Worm (Caenorhabditis elegans) whole organism, early embryonic: ENCODE measurements around the gene W09B6.4.

ENCODE experiments used
- B0310.2 ChIP-seq: sonication (generic microtip); optimal IDR thresholded peaks from 2 replicates; lab custom pipeline; 2016; ENCODE audit warnings: mild to moderate bottlenecking, missing genetic modification characterization, missing compliant biosample characterization
- F13C5.2 ChIP-seq: sonication (generic microtip); optimal IDR thresholded peaks from 2 replicates; lab custom pipeline; 2017; ENCODE audit warnings: mild to moderate bottlenecking, missing genetic modification characterization, inconsistent platforms, missing compliant biosample characterization
- aly-1 ChIP-seq: sonication (generic microtip); optimal IDR thresholded peaks from 2 replicates; lab custom pipeline; 2016; ENCODE audit warnings: missing genetic modification characterization, missing compliant biosample characterization
- ama-1 ChIP-seq: fragments of 150-350 bp; optimal IDR thresholded peaks from 2 replicates; lab custom pipeline; 2014
- ceh-13 ChIP-seq: fragments of 200-800 bp; sonication (Bioruptor generic); optimal IDR thresholded peaks from 2 replicates; lab custom pipeline; 2018; ENCODE audit warnings: mild to moderate bottlenecking, missing genetic modification characterization, missing compliant biosample characterization
- ceh-36 ChIP-seq: sonication (generic microtip); optimal IDR thresholded peaks from 2 replicates; lab custom pipeline; 2016; ENCODE audit warnings: missing genetic modification characterization, inconsistent platforms, missing compliant biosample characterization
- ets-7 ChIP-seq: sonication (generic microtip); optimal IDR thresholded peaks from 2 replicates; lab custom pipeline; 2016; ENCODE audit warnings: missing genotype, missing genetic modification characterization, missing compliant biosample characterization
- flt-1 ChIP-seq: fragments of 200-800 bp; sonication (Bioruptor generic); IDR thresholded peaks from 2 replicates; pipeline ENCODE4 v1.3.6; 2022; ENCODE audit warnings: missing genetic modification characterization, missing compliant biosample characterization
- hmbx-1 ChIP-seq: sonication (generic microtip); optimal IDR thresholded peaks from 2 replicates; lab custom pipeline; 2016; ENCODE audit warnings: mild to moderate bottlenecking, missing genetic modification characterization, missing compliant biosample characterization
- hmg-4 ChIP-seq: fragments of 200-800 bp; sonication (Bioruptor generic); optimal IDR thresholded peaks from 2 replicates; lab custom pipeline; 2018; ENCODE audit warnings: mild to moderate bottlenecking, missing genetic modification characterization, missing compliant biosample characterization
- hnd-1 ChIP-seq: sonication (generic microtip); optimal IDR thresholded peaks from 2 replicates; lab custom pipeline; 2016; ENCODE audit warnings: missing genetic modification characterization, missing compliant biosample characterization
- pes-1 ChIP-seq: fragments of 200-800 bp; sonication (Bioruptor generic); IDR thresholded peaks from 2 replicates; pipeline ENCODE4 v1.3.6; 2022; ENCODE audit warnings: missing genetic modification reagents, missing genetic modification characterization, missing compliant biosample characterization
- scrt-1 ChIP-seq: fragments of 200-800 bp; sonication (Bioruptor generic); IDR thresholded peaks from 2 replicates; pipeline ENCODE4 v1.3.6; 2022; ENCODE audit warnings: missing genetic modification characterization, missing compliant biosample characterization
- sea-1 ChIP-seq: fragments of 200-800 bp; sonication (Bioruptor generic); conservative IDR thresholded peaks from 2 replicates; pipeline ENCODE4 v1.3.6; 2022; ENCODE audit warnings: missing genetic modification characterization, missing compliant biosample characterization
- tbx-11 ChIP-seq: fragments of 200-800 bp; sonication (Bioruptor generic); IDR thresholded peaks from 2 replicates; pipeline ENCODE4 v1.3.6; 2022; ENCODE audit warnings: missing genetic modification characterization, missing compliant biosample characterization
- tbx-37 ChIP-seq: fragments of 200-800 bp; sonication (Bioruptor generic); conservative IDR thresholded peaks from 2 replicates; pipeline ENCODE4 v1.3.6; 2022; ENCODE audit warnings: missing genetic modification reagents, missing genetic modification characterization, missing compliant biosample characterization
- tra-4 ChIP-seq: sonication (generic microtip); optimal IDR thresholded peaks from 2 replicates; lab custom pipeline; 2017; ENCODE audit warnings: missing genetic modification characterization, missing compliant biosample characterization

Gene W09B6.4

ce11 chrII:1132750-1133149, 7.9 kb downstream of the W09B6.4 start:
- TF ChIP-seq scrt-1 (GFP tag; lab: Robert Waterston, UW) (no peak), tra-4 (no peak), aly-1 (tag; lab: Kevin White, UChicago) (no peak), ama-1 (lab: Kevin White, UChicago) (no peak), pes-1 (GFP tag; lab: Robert Waterston, UW) (no peak), sea-1 (GFP tag; lab: Robert Waterston, UW) (no peak), flt-1 (GFP tag; lab: Robert Waterston, UW) (no peak), ceh-13 (no peak), hnd-1 (tag; lab: Kevin White, UChicago) (no peak), B0310.2 (tag; lab: Kevin White, UChicago) (no peak), hmbx-1 (tag; lab: Kevin White, UChicago) (no peak), ets-7 (tag; lab: Kevin White, UChicago) (no peak), tbx-11 (GFP tag; lab: Robert Waterston, UW) (no peak), ceh-36 (tag; lab: Kevin White, UChicago) (no peak), hmg-4 (no peak), F13C5.2 (tag; lab: Kevin White, UChicago) (no peak), tbx-37 (GFP tag; lab: Robert Waterston, UW) (no peak)

ce11 chrII:1131821-1132220, 8.8 kb downstream of the W09B6.4 start:
- TF ChIP-seq aly-1 (tag; lab: Kevin White, UChicago) (no peak), ama-1 (lab: Kevin White, UChicago) (no peak), ceh-13 (no peak), ets-7 (tag; lab: Kevin White, UChicago) (no peak), hmg-4 (no peak), sea-1 (GFP tag; lab: Robert Waterston, UW) (no peak), flt-1 (GFP tag; lab: Robert Waterston, UW) (no peak), F13C5.2 (tag; lab: Kevin White, UChicago) (no peak), tra-4 (no peak)

ce11 chrII:1131367-1131766, 9.3 kb downstream of the W09B6.4 start:
- no peak for TF ChIP-seq scrt-1 (GFP tag; lab: Robert Waterston, UW)
- TF ChIP-seq aly-1 (tag; lab: Kevin White, UChicago): no peak
- TF ChIP-seq ceh-36 (tag; lab: Kevin White, UChicago): no peak
- TF ChIP-seq flt-1 (GFP tag; lab: Robert Waterston, UW): no peak
- TF ChIP-seq tbx-37 (GFP tag; lab: Robert Waterston, UW): no peak
- no peak for TF ChIP-seq B0310.2 (tag; lab: Kevin White, UChicago)

ce11 chrII:1130241-1130640, 10.4 kb downstream of the W09B6.4 start:
- TF ChIP-seq tbx-11 (GFP tag; lab: Robert Waterston, UW): no peak
- no peak for TF ChIP-seq scrt-1 (GFP tag; lab: Robert Waterston, UW)
- TF ChIP-seq ets-7 (tag; lab: Kevin White, UChicago): no peak
- no peak for TF ChIP-seq hmbx-1 (tag; lab: Kevin White, UChicago)

ce11 chrII:1127676-1128075, 13.0 kb downstream of the W09B6.4 start, which contains the start of gene taf-6.1:
Gene taf-6.1 (plus strand): TSS chrII:1127976.
- TF ChIP-seq ama-1 (lab: Kevin White, UChicago) (no peak), tbx-37 (GFP tag; lab: Robert Waterston, UW) (no peak), tra-4 (no peak)

- no peak for TF ChIP-seq tra-4
- no peak for TF ChIP-seq aly-1 (tag; lab: Kevin White, UChicago)
- TF ChIP-seq ceh-36 (tag; lab: Kevin White, UChicago): no peak
- no peak for TF ChIP-seq ceh-13
- no peak for TF ChIP-seq B0310.2 (tag; lab: Kevin White, UChicago)
- TF ChIP-seq F13C5.2 (tag; lab: Kevin White, UChicago): no peak
- TF ChIP-seq sea-1 (GFP tag; lab: Robert Waterston, UW): no peak
- TF ChIP-seq scrt-1 (GFP tag; lab: Robert Waterston, UW): no peak
- no peak for TF ChIP-seq tbx-37 (GFP tag; lab: Robert Waterston, UW)
- no peak for TF ChIP-seq hnd-1 (tag; lab: Kevin White, UChicago)
- no peak for TF ChIP-seq tbx-11 (GFP tag; lab: Robert Waterston, UW)
- no peak for TF ChIP-seq ama-1 (lab: Kevin White, UChicago)
- TF ChIP-seq ets-7 (tag; lab: Kevin White, UChicago): no peak
- TF ChIP-seq pes-1 (GFP tag; lab: Robert Waterston, UW): no peak
- no peak for TF ChIP-seq flt-1 (GFP tag; lab: Robert Waterston, UW)
- no peak for TF ChIP-seq hmg-4
These were observed 14.2 kb downstream of the W09B6.4 start for ce11 chrII:1126472-1126871.

- TF ChIP-seq sea-1 (GFP tag; lab: Robert Waterston, UW): no peak
- no peak for TF ChIP-seq tra-4
These were observed 15.9 kb downstream of the W09B6.4 start for ce11 chrII:1124757-1125156.

ce11 chrII:1123208-1123607, 17.4 kb downstream of the W09B6.4 start, which contains the start of the genes sut-1 and eri-3:
Gene sut-1 (minus strand): TSS chrII:1123265.
Gene eri-3 (plus strand): TSS chrII:1123534.
- TF ChIP-seq ama-1 (lab: Kevin White, UChicago): no peak
- TF ChIP-seq ceh-13: no peak
- no peak for TF ChIP-seq sea-1 (GFP tag; lab: Robert Waterston, UW)
- no peak for TF ChIP-seq B0310.2 (tag; lab: Kevin White, UChicago)
- no peak for TF ChIP-seq scrt-1 (GFP tag; lab: Robert Waterston, UW)
- TF ChIP-seq tbx-37 (GFP tag; lab: Robert Waterston, UW): no peak
